Worm (Caenorhabditis elegans): ENCODE results near the gene ocam-1.

DNA sequence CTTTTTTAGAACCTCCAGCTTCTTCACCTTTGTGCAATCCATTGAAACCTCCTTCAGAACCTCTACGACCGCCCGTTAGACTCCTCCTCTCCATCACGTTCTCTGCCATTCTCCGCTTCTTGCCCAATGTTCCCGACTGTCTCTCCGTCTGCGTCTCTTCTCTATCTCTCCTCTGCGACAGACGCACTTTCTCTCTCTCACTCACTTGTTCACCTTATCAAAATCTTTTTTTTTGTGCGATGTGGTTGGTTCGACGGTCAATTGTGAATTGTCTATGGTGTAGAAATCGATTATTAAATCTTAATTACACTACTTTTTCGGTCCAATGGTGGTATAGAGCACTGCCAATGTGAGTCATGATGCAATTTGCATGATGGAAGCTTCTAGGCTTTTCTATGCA, 25.9 kb upstream of the ocam-1 start, which contains the start of gene atfs-1:
- TF ChIP-seq nhr-25 (tag; optimal IDR thresholded peaks at IDR 0.05) (peak; percentile 55), unc-39 (tag; optimal IDR thresholded peaks at IDR 0.05) (no peak), ztf-11 (tag; optimal IDR thresholded peaks at IDR 0.05) (no peak), skn-1 (tag; optimal IDR thresholded peaks at IDR 0.05) (no peak), nhr-237 (tag; optimal IDR thresholded peaks at IDR 0.05) (no peak), nhr-6 (tag; optimal IDR thresholded peaks at IDR 0.05) (no peak), ztf-4 (tag; optimal IDR thresholded peaks at IDR 0.05) (no peak), ama-1 (optimal IDR thresholded peaks at IDR 0.05) (peak; percentile 91), aly-2 (tag; optimal IDR thresholded peaks at IDR 0.05) (no peak), blmp-1 (tag; optimal IDR thresholded peaks at IDR 0.05; ENCODE audit: insufficient read depth) (peak; percentile 85), egl-27 (tag; optimal IDR thresholded peaks at IDR 0.05) (peak; percentile 35)

Measured in whole organism, L2 larva.